Fruit fly (Drosophila melanogaster) whole organism, embryonic: Measurements from ENCODE around the gene GstD7.

Experiments
- Ada2b ChIP-seq: fragments of 200-800 bp; sonication (Bioruptor generic); IDR thresholded peaks from 2 replicates; pipeline ENCODE4 v1.3.6; 2022; ENCODE audit warnings: missing biosample characterization, missing genetic modification characterization
- Antp ChIP-seq: fragments of 200-800 bp; sonication (Bioruptor generic); optimal IDR thresholded peaks from 3 replicates; lab custom pipeline; 2016; ENCODE audit warnings: missing biosample characterization, missing genetic modification characterization
- CG10267 ChIP-seq: fragments of 200-800 bp; sonication (Bioruptor generic); optimal IDR thresholded peaks from 2 replicates; lab custom pipeline; 2018; ENCODE audit warnings: missing biosample characterization, mild to moderate bottlenecking, missing genetic modification characterization, moderate library complexity
- CG10274 ChIP-seq: fragments of 200-800 bp; sonication (Bioruptor generic); optimal IDR thresholded peaks from 3 replicates; lab custom pipeline; 2017; ENCODE audit warnings: missing biosample characterization, mild to moderate bottlenecking, missing genetic modification characterization
- CG12391 ChIP-seq: fragments of 200-800 bp; sonication (Bioruptor generic); optimal IDR thresholded peaks from 3 replicates; lab custom pipeline; 2018; ENCODE audit warnings: missing biosample characterization, mild to moderate bottlenecking, missing genetic modification characterization, moderate library complexity
- CG12659 ChIP-seq: fragments of 200-800 bp; sonication (Bioruptor generic); optimal IDR thresholded peaks from 3 replicates; lab custom pipeline; 2017; ENCODE audit warnings: mild to moderate bottlenecking, missing biosample characterization, missing genetic modification reagents, missing genetic modification characterization
- CG15011 ChIP-seq: fragments of 200-800 bp; sonication (Bioruptor generic); optimal IDR thresholded peaks from 3 replicates; lab custom pipeline; 2018; ENCODE audit warnings: missing biosample characterization, mild to moderate bottlenecking, missing genetic modification characterization
- CG16815 ChIP-seq: fragments of 200-800 bp; sonication (Bioruptor generic); optimal IDR thresholded peaks from 3 replicates; lab custom pipeline; 2017; ENCODE audit warnings: missing biosample characterization, mild to moderate bottlenecking, missing genetic modification characterization
- CG17385 ChIP-seq: fragments of 200-800 bp; sonication (Bioruptor generic); optimal IDR thresholded peaks from 3 replicates; lab custom pipeline; 2018; ENCODE audit warnings: missing biosample characterization, mild to moderate bottlenecking, missing genetic modification characterization
- CG17568 ChIP-seq: fragments of 200-800 bp; sonication (Bioruptor generic); optimal IDR thresholded peaks from 2 replicates; lab custom pipeline; 2018; ENCODE audit warnings: missing biosample characterization, mild to moderate bottlenecking, missing genetic modification characterization, moderate library complexity
- CG17829 ChIP-seq: fragments of 200-800 bp; optimal IDR thresholded peaks from 2 replicates; lab custom pipeline; 2019; ENCODE audit warnings: missing biosample characterization, mild to moderate bottlenecking, missing genetic modification characterization, moderate library complexity
- CG18476 ChIP-seq: fragments of 200-800 bp; sonication (Bioruptor generic); optimal IDR thresholded peaks from 2 replicates; lab custom pipeline; 2016; ENCODE audit warnings: missing biosample characterization, mild to moderate bottlenecking, missing genetic modification characterization
- CG2712 ChIP-seq: fragments of 200-800 bp; optimal IDR thresholded peaks from 3 replicates; lab custom pipeline; 2019; ENCODE audit warnings: missing biosample characterization, mild to moderate bottlenecking, missing genetic modification characterization, moderate library complexity
- CG2889 ChIP-seq: fragments of 200-800 bp; sonication (Bioruptor generic); IDR thresholded peaks from 3 replicates; pipeline ENCODE4 v1.3.6; 2022; ENCODE audit warnings: missing biosample characterization, missing genetic modification characterization
- CG31224 ChIP-seq: fragments of 200-800 bp; sonication (Bioruptor generic); IDR thresholded peaks from 2 replicates; pipeline ENCODE4 v1.3.6; 2022; ENCODE audit warnings: missing biosample characterization, missing genetic modification characterization
- CG4282 ChIP-seq: fragments of 200-800 bp; sonication (Bioruptor generic); optimal IDR thresholded peaks from 2 replicates; lab custom pipeline; 2016; ENCODE audit warnings: missing biosample characterization, missing genetic modification characterization
- CG4404 ChIP-seq: fragments of 200-800 bp; sonication (Bioruptor generic); IDR thresholded peaks from 2 replicates; pipeline ENCODE4 v1.3.6; 2022; ENCODE audit warnings: missing biosample characterization, missing genetic modification characterization
- CG4707 ChIP-seq: fragments of 200-800 bp; sonication (Bioruptor generic); optimal IDR thresholded peaks from 2 replicates; lab custom pipeline; 2018; ENCODE audit warnings: missing biosample characterization, mild to moderate bottlenecking, missing genetic modification characterization, moderate library complexity
- CG6683 ChIP-seq: fragments of 200-800 bp; sonication (Bioruptor generic); optimal IDR thresholded peaks from 2 replicates; lab custom pipeline; 2017; ENCODE audit warnings: missing biosample characterization, mild to moderate bottlenecking, missing genetic modification characterization, missing genetic modification reagents
- CG8944 ChIP-seq: fragments of 200-800 bp; sonication (Bioruptor generic); optimal IDR thresholded peaks from 3 replicates; lab custom pipeline; 2016; ENCODE audit warnings: missing biosample characterization, missing genetic modification characterization
- CG9437 ChIP-seq: fragments of 200-800 bp; sonication (Bioruptor generic); optimal IDR thresholded peaks from 2 replicates; lab custom pipeline; 2018; ENCODE audit warnings: missing biosample characterization, mild to moderate bottlenecking, missing genetic modification characterization
- CG9876 ChIP-seq: fragments of 200-800 bp; sonication (Bioruptor generic); optimal IDR thresholded peaks from 2 replicates; lab custom pipeline; 2016; ENCODE audit warnings: missing biosample characterization, missing genetic modification characterization
- Dbx ChIP-seq: fragments of 200-800 bp; sonication (Bioruptor generic); IDR thresholded peaks from 3 replicates; pipeline ENCODE4 v1.3.6; 2022; ENCODE audit warnings: missing biosample characterization, missing genetic modification characterization
- Dip3 ChIP-seq: fragments of 200-800 bp; sonication (Bioruptor generic); optimal IDR thresholded peaks from 3 replicates; lab custom pipeline; 2016; ENCODE audit warnings: missing biosample characterization, missing genetic modification characterization
- E2f2 ChIP-seq: fragments of 200-800 bp; sonication (Bioruptor generic); IDR thresholded peaks from 2 replicates; pipeline ENCODE4 v1.3.6; 2022; ENCODE audit warnings: missing biosample characterization, missing genetic modification characterization
- Ets65A ChIP-seq: fragments of 200-800 bp; sonication (Bioruptor generic); peaks from one replicate; lab custom pipeline; 2016; ENCODE audit warnings: missing biosample characterization, missing genetic modification characterization
- Hmr ChIP-seq: fragments of 200-800 bp; sonication (Bioruptor generic); optimal IDR thresholded peaks from 3 replicates; lab custom pipeline; 2017; ENCODE audit warnings: mild to moderate bottlenecking, missing biosample characterization, missing genetic modification reagents, missing genetic modification characterization
- Ptx1 ChIP-seq: fragments of 200-800 bp; sonication (Bioruptor generic); IDR thresholded peaks from 2 replicates; pipeline ENCODE4 v1.3.6; 2022; ENCODE audit warnings: missing biosample characterization, missing genetic modification characterization
- Six4 ChIP-seq: fragments of 200-800 bp; sonication (Bioruptor generic); optimal IDR thresholded peaks from 2 replicates; lab custom pipeline; 2016; ENCODE audit warnings: missing biosample characterization, missing genetic modification characterization
- Sox102F ChIP-seq: fragments of 200-800 bp; sonication (Bioruptor generic); optimal IDR thresholded peaks from 2 replicates; lab custom pipeline; 2018; ENCODE audit warnings: missing biosample characterization, mild to moderate bottlenecking, missing genetic modification characterization, moderate library complexity
- Stat92E ChIP-seq, 3 experiments: fragments of >200 bp in 2 of 3; fragments of 200-800 bp in 1 of 3; sonication (Bioruptor generic) in 1 of 3; optimal IDR thresholded peaks; 2 replicates each; lab custom pipeline; 2017 to 2019; ENCODE audit warnings: missing biosample characterization in 3 of 3, missing genetic modification characterization in 3 of 3, mild to moderate bottlenecking in 1 of 3, moderate library complexity in 1 of 3
- TFAM ChIP-seq: fragments of 200-800 bp; sonication (Bioruptor generic); optimal IDR thresholded peaks from 2 replicates; lab custom pipeline; 2017; ENCODE audit warnings: missing biosample characterization, missing genetic modification characterization, inconsistent platforms
- Usf ChIP-seq: fragments of 200-800 bp; sonication (Bioruptor generic); optimal IDR thresholded peaks from 2 replicates; lab custom pipeline; 2017; ENCODE audit warnings: missing genotype, missing biosample characterization, missing genetic modification characterization
- btn ChIP-seq: fragments of 200-800 bp; sonication (Bioruptor generic); optimal IDR thresholded peaks from 2 replicates; lab custom pipeline; 2016; ENCODE audit warnings: missing biosample characterization, missing genetic modification characterization
- disco-r ChIP-seq: fragments of 200-800 bp; sonication (Bioruptor generic); optimal IDR thresholded peaks from 2 replicates; lab custom pipeline; 2016; ENCODE audit warnings: missing biosample characterization, missing genetic modification characterization
- ewg ChIP-seq: fragments of 200-800 bp; sonication (Bioruptor generic); optimal IDR thresholded peaks from 3 replicates; lab custom pipeline; 2017; ENCODE audit warnings: mild to moderate bottlenecking, missing biosample characterization, missing genetic modification reagents, missing genetic modification characterization
- grau ChIP-seq: fragments of 200-800 bp; optimal IDR thresholded peaks from 3 replicates; lab custom pipeline; 2019; ENCODE audit warnings: missing biosample characterization, mild to moderate bottlenecking, missing genetic modification characterization, moderate library complexity
- lab ChIP-seq: fragments of 200-800 bp; sonication (Bioruptor generic); optimal IDR thresholded peaks from 3 replicates; lab custom pipeline; 2017; ENCODE audit warnings: missing biosample characterization, missing genetic modification characterization, mild to moderate bottlenecking, moderate library complexity, missing genetic modification reagents
- lilli ChIP-seq: fragments of 200-800 bp; sonication (Bioruptor generic); optimal IDR thresholded peaks from 3 replicates; lab custom pipeline; 2016; ENCODE audit warnings: missing biosample characterization, missing genetic modification characterization
- lov ChIP-seq, 2 experiments: fragments of 200-800 bp in 1 of 2; fragments of >200 bp in 1 of 2; sonication (Bioruptor generic) in 1 of 2; IDR thresholded peaks in 1 of 2; optimal IDR thresholded peaks in 1 of 2; 2 replicates in 1 of 2; 3 replicates in 1 of 2; pipeline versions ENCODE4 v1.3.6 to Lab custom; 2017 to 2022; ENCODE audit warnings: missing biosample characterization in 1 of 2, missing genetic modification characterization in 1 of 2
- pfk ChIP-seq: fragments of 200-800 bp; sonication (Bioruptor generic); optimal IDR thresholded peaks from 2 replicates; lab custom pipeline; 2018; ENCODE audit warnings: missing biosample characterization, mild to moderate bottlenecking, missing genetic modification characterization, moderate library complexity
- pho ChIP-seq: fragments of 200-800 bp; sonication (Bioruptor generic); optimal IDR thresholded peaks from 2 replicates; lab custom pipeline; 2016; ENCODE audit warnings: missing biosample characterization, missing genetic modification characterization
- phol ChIP-seq: fragments of 200-800 bp; sonication (Bioruptor generic); optimal IDR thresholded peaks from 3 replicates; lab custom pipeline; 2018; ENCODE audit warnings: missing biosample characterization, mild to moderate bottlenecking, missing genetic modification characterization, moderate library complexity
- pum ChIP-seq: fragments of 200-800 bp; sonication (Bioruptor generic); optimal IDR thresholded peaks from 2 replicates; lab custom pipeline; 2016; ENCODE audit warnings: missing biosample characterization, missing genetic modification characterization
- sug ChIP-seq: fragments of 200-800 bp; optimal IDR thresholded peaks from 2 replicates; lab custom pipeline; 2019; ENCODE audit warnings: missing biosample characterization, mild to moderate bottlenecking, missing genetic modification characterization, moderate library complexity
- tin ChIP-seq: fragments of 200-800 bp; sonication (Bioruptor generic); optimal IDR thresholded peaks from 3 replicates; lab custom pipeline; 2016; ENCODE audit warnings: missing biosample characterization, missing genetic modification characterization
- unc-4 ChIP-seq: fragments of 200-800 bp; sonication (Bioruptor generic); IDR thresholded peaks from 2 replicates; pipeline ENCODE4 v1.3.6; 2022; ENCODE audit warnings: missing biosample characterization, missing genetic modification characterization; ENCODE audit not compliant: partially characterized antibody
- vvl ChIP-seq: fragments of 200-800 bp; sonication (Bioruptor generic); IDR thresholded peaks from 2 replicates; pipeline ENCODE4 v1.3.6; 2022; ENCODE audit warnings: missing biosample characterization, missing genetic modification characterization

GstD7 gene

dm6 chr3R:12369135-12369792 is 9.0 kb upstream of the GstD7 start, which contains the start of gene GstD1 (continued):
- TF ChIP-seq lov (optimal IDR thresholded peaks at IDR 0.05; lab: Kevin White, UChicago) (no peak), lov (GFP tag; IDR thresholded peaks at IDR 0.05; lab: Robert Waterston, UW) (0 out of 3 replicates have a peak, but pooled peaks have one; percentile 46), lilli (GFP tag; lab: Kevin White, UChicago) (peak; percentile 31), Ets65A (GFP tag; lab: Kevin White, UChicago) (no peak), Six4 (GFP tag; lab: Kevin White, UChicago) (peak; percentile 33), CG4404 (GFP tag; lab: Robert Waterston, UW) (no peak), CG17385 (GFP tag; lab: Kevin White, UChicago) (no peak), pfk (peak; percentile 17), pum (GFP tag; lab: Kevin White, UChicago) (peak; percentile 6), tin (GFP tag; lab: Kevin White, UChicago) (peak; percentile 20), TFAM (no peak), CG10267 (tag; lab: Kevin White, UChicago) (peak; percentile 32), CG9437 (GFP tag; lab: Kevin White, UChicago) (peak; percentile 35), CG12659 (GFP tag; lab: Kevin White, UChicago) (peak; percentile 23), CG2712 (tag; lab: Kevin White, UChicago) (peak; percentile 21), CG16815 (no peak), Stat92E (GFP tag; optimal IDR thresholded peaks at IDR 0.05; lab: Kevin White, UChicago) (peak in 1 of 3 experiments; percentile 21), CG18476 (peak; percentile 7), CG17829 (tag; lab: Kevin White, UChicago) (no peak), CG9876 (no peak), CG17568 (GFP tag; lab: Kevin White, UChicago) (no peak), grau (peak; percentile 46), btn (GFP tag; lab: Kevin White, UChicago) (no peak), pho (GFP tag; lab: Kevin White, UChicago) (peak; percentile 19), Hmr (GFP tag; lab: Kevin White, UChicago) (peak; percentile 43), Dip3 (GFP tag; lab: Kevin White, UChicago) (peak; percentile 58), vvl (GFP tag; lab: Robert Waterston, UW) (peak; percentile 44; the same call in 1 of the 2 replicates), Ptx1 (GFP tag; lab: Robert Waterston, UW) (peak; percentile 51), CG31224 (GFP tag; lab: Robert Waterston, UW) (peak; percentile 17; the same call in 1 of the 2 replicates), lab (peak; percentile 43), CG4707 (GFP tag; lab: Kevin White, UChicago) (no peak), sug (tag; lab: Kevin White, UChicago) (peak; percentile 56), CG10274 (peak; percentile 86), Dbx (peak; percentile 69; the same call in 2 of the 3 replicates), CG2889 (no peak), CG6683 (GFP tag; lab: Kevin White, UChicago) (no peak), Ada2b (peak; percentile 65), phol (tag; lab: Kevin White, UChicago) (peak; percentile 28), disco-r (GFP tag; lab: Kevin White, UChicago) (no peak), Usf (GFP tag; lab: Kevin White, UChicago) (peak; percentile 14), CG15011 (GFP tag; lab: Kevin White, UChicago) (peak; percentile 4), ewg (peak; percentile 21), unc-4 (GFP tag; lab: Robert Waterston, UW) (0 out of 2 replicates have a peak, but pooled peaks have one; percentile 18), E2f2 (GFP tag; lab: Robert Waterston, UW) (0 out of 2 replicates have a peak, but pooled peaks have one; percentile 25), CG8944 (GFP tag; lab: Kevin White, UChicago) (peak; percentile 23), CG4282 (GFP tag; lab: Kevin White, UChicago) (peak; percentile 3), CG12391 (tag; lab: Kevin White, UChicago) (peak; percentile 28), Antp (peak; percentile 21), Sox102F (GFP tag; lab: Kevin White, UChicago) (peak; percentile 29)
